Fruit fly (Drosophila melanogaster) Kc167 (cell line): ENCODE results near the gene CG18745.

Experiments
- Myc ChIP-seq: fragments of >200 bp; optimal IDR thresholded peaks from 2 replicates; lab custom pipeline; 2017; ENCODE audit warnings: missing external identifiers
- Sin3A ChIP-seq: fragments of >200 bp; optimal IDR thresholded peaks from 2 replicates; lab custom pipeline; 2018; ENCODE audit warnings: missing external identifiers
- h ChIP-seq: fragments of >200 bp; optimal IDR thresholded peaks from 3 replicates; lab custom pipeline; 2018; ENCODE audit warnings: missing external identifiers
- insv ChIP-seq: fragments of >200 bp; optimal IDR thresholded peaks from 3 replicates; lab custom pipeline; 2018; ENCODE audit warnings: missing external identifiers
- psq ChIP-seq: fragments of >200 bp; optimal IDR thresholded peaks from 2 replicates; lab custom pipeline; 2017; ENCODE audit warnings: missing external identifiers
- ttk ChIP-seq: sonication (Bioruptor generic); optimal IDR thresholded peaks from 2 replicates; lab custom pipeline; 2017; ENCODE audit warnings: missing external identifiers

CG18745 gene

DNA sequence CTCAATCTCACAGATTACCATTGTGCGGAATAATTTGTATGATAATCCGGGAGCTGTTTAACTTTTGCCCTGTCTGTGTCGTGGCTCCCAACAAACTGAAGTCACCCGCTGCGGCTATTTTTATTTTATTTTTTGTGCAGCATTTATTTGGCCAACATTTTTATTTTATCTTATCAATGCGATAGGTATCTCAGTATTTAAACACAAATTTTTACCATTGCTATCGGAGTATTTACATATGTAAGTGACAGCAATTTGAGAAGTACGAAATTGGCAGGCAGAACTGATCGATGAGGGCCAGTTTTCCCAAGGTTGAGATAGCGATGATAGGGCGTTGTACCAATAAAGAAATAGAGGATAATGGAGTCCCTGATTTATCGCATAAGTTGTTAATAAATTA is 4.2 kb upstream of the CG18745 start, which contains the start of gene CG18746:
TSS of gene CG18746 (minus strand) at position 101 of the 400 bp plus-strand sequence.
- TF ChIP-seq Myc (lab: Kevin White, UChicago) (no peak), psq (lab: Kevin White, UChicago) (no peak), Sin3A (lab: Kevin White, UChicago) (no peak), h (lab: Kevin White, UChicago) (no peak)

DNA sequence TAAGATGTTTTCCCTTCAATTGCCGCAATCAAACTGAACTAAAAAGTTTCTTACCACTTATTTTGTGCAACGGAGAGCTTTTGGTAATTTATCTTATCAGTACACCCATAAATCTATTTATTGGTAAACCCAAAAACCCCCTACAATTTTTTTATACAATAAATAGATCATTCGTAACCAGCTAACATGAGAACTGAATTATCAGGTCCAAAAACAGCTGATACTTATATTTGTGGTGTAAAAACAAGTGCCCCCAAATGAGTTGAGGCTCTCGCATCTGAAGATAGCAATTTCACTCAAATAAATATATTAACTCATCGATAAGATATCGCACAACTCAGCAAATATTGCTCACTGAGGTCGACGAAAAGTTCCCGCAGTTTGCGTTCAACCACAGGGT is 2.0 kb upstream of the CG18745 start, which contains the start of gene CG18748:
TSS of gene CG18748 (minus strand) at position 25 of the 400 bp plus-strand sequence.
- TF ChIP-seq Sin3A (lab: Kevin White, UChicago) (no peak), psq (lab: Kevin White, UChicago) (no peak), h (lab: Kevin White, UChicago) (no peak), Myc (lab: Kevin White, UChicago) (no peak), ttk (lab: Kevin White, UChicago) (no peak)

DNA sequence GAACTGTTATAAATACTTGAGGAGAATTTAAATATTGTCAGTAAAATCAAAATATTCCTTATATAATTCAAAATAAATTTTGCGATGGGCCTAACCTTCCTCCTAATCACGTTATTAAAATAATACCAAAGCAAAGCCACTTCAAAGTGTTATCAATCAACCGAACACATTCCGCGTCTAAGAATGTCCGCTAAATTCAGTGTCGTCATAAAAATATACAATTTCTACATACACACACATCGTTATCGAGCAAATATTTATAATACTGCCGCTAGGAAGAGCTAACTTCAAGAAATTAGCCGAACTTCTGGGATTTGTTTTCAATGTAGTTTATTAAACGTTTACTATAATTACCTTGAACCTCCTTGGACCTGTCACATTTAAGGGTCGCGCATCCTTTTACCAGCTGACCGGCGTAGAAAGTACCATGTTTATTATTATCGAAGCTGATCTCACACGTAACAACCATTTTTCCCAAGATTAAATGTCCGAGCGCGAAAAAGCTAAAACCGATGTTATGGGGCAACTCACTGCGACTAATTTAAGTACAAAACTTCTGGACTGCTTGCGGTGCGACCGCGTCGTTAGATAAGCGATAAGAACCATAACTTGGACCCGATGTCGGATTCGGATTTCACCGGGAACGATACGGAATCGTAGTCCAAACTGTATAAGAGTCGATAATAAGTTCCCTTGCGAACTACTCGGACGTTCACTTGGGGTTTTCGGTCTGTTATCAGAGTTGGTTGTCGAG is 2.8 kb downstream of the CG18745 start, which contains the start of gene CG18747:
TSS of gene CG18747 (minus strand) at position 514 of the 754 bp plus-strand sequence.
- TF ChIP-seq Myc (lab: Kevin White, UChicago) (no peak), ttk (lab: Kevin White, UChicago) (no peak), insv (lab: Kevin White, UChicago) (no peak), Sin3A (lab: Kevin White, UChicago) (no peak), h (lab: Kevin White, UChicago) (no peak), psq (lab: Kevin White, UChicago) (no peak)

DNA sequence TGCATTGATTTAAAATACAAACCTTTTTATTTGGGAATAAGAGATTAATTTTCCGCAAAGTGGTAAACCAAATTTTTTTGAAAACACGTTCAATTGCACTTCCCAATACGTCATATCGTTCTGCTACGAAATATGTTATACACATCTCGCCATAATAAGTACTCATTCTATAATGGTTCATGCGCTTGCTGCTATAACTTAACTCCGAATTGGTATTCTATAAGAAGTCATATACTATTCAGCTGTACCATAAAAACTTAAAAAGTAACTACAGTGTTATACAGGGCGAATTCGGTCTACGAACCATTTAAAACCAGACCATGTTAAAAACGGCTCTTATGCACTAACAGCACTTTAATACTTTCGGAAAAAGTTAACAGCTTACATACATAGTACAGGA is 6.3 kb downstream of the CG18745 start:
- TF ChIP-seq ttk (lab: Kevin White, UChicago) (no peak), psq (lab: Kevin White, UChicago) (no peak), Sin3A (lab: Kevin White, UChicago) (no peak), h (lab: Kevin White, UChicago) (no peak), Myc (lab: Kevin White, UChicago) (no peak), insv (lab: Kevin White, UChicago) (no peak)

DNA sequence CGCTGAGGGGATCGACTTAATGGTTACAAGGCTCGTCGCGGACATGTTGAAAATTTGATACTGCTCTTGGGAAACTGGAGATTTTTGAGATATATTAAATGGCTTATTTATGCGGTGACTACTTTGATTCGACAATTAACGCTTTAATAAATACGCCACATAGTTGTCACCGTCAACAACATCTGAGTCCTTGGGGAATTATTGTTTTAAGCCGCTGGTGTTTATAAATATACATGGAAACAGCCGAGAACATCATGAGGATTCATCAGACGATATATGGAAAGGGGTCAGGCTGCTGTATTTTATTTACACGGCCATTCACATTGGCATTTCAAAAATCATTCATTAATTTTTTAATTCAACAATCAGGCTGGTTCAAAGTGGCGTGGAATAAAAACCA is 14.3 kb downstream of the CG18745 start, which contains the start of gene CG11286:
TSS of gene CG11286 (minus strand) at position 101 of the 400 bp plus-strand sequence.
- TF ChIP-seq Sin3A (lab: Kevin White, UChicago) (no peak), Myc (lab: Kevin White, UChicago) (no peak), ttk (lab: Kevin White, UChicago) (no peak), insv (lab: Kevin White, UChicago) (no peak), psq (lab: Kevin White, UChicago) (no peak), h (lab: Kevin White, UChicago) (no peak)

DNA sequence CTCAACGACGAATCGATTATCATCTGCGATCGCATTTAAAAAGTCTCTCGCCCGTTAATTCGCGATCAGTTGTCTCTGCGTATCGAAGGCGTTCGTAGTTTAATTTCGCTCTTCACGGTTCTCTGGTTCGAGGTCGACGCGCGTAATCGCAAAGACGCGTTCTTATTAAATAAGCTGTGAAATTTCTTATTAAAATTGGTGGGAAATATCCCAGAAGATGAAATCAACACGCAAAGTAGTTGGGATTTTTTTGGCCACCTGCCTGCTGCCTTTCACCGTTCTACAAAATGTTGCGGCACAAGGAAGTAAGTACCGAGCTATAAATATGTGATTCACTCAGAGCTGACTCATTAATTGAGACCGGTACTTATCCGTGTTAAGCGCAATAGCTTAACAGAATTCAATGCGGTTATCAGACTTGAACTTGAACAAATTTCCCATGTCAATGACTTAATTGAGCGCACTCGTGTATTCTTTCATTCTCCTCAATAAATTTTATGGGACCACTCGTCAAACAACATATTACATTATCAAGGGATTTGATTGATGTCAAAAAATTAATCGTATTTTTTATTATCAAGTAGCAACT is 24.9 kb downstream of the CG18745 start:
- TF ChIP-seq Myc (lab: Kevin White, UChicago) (no peak), ttk (lab: Kevin White, UChicago) (no peak), insv (lab: Kevin White, UChicago) (no peak), Sin3A (lab: Kevin White, UChicago) (no peak), psq (lab: Kevin White, UChicago) (no peak), h (lab: Kevin White, UChicago) (no peak)

DNA sequence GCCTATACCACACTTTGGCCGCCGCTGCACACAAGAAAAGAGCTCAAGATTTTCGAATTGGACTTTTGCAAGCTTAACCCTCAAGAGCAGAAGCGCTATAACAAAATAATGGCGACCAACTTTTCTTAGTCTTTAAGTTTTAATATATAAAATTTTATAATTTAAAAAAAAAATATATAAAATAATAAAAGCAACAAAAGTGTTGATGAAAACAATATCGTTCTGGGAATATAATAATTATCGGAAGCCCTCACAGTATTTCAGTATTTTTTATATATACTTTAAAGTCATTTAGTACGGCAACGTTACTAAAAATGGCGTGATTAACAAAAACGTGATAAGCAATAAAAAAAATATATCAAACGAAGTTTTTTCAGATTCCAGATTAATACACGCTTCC is 26.4 kb downstream of the CG18745 start, which contains the start of gene Sp7:
TSS of gene Sp7 (plus strand) at position 301 of the 400 bp plus-strand sequence.
- TF ChIP-seq Sin3A (lab: Kevin White, UChicago) = no peak
- no peak for TF ChIP-seq Myc (lab: Kevin White, UChicago)

DNA sequence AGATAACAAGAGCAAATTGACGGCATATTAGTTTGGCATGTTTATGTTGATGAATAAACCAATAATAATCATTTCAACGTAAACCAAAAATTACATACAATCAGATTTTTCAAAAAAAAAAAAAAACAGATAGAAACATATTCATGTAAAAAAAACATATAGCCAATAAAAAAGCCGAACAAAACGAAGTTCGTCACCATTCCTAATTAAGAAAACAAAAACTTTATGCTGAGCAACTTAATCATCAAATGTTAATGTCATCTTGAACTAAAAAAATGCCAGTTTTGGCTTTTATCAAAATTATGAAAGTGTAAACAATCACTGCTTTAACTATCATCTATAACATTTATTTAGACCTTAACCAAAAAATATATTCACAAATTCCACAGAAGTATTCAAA is 28.1 kb downstream of the CG18745 start, which contains the start of gene CG10919:
TSS of gene CG10919 (plus strand) at position 301 of the 400 bp plus-strand sequence.
- no peak for TF ChIP-seq insv (lab: Kevin White, UChicago)
- no peak for TF ChIP-seq ttk (lab: Kevin White, UChicago)
- no peak for TF ChIP-seq h (lab: Kevin White, UChicago)
- TF ChIP-seq Myc (lab: Kevin White, UChicago) = no peak
- TF ChIP-seq Sin3A (lab: Kevin White, UChicago) = no peak
- no peak for TF ChIP-seq psq (lab: Kevin White, UChicago)

DNA sequence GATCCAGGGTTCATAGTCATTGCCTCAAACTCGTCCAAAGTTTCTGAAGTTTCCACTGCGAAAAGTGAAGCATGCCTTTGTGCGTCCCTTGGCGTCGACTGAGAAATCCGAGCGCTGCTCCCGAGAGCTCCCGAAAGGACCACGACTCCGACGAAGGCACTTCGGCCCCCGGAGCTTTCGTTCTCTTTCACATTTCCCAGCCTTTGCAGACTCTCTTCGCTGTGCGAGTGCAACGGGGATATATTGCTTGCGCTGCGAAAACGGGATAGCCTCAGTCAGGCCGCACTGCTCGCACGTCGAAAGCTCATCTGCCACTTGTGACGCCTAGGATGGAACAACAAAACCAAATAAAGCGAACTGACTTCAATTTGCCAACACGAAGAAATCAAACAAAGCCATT is 32.4 kb downstream of the CG18745 start:
- TF ChIP-seq Sin3A (lab: Kevin White, UChicago) (no peak), ttk (lab: Kevin White, UChicago) (no peak), h (lab: Kevin White, UChicago) (no peak), psq (lab: Kevin White, UChicago) (no peak), Myc (lab: Kevin White, UChicago) (no peak), insv (lab: Kevin White, UChicago) (no peak)

DNA sequence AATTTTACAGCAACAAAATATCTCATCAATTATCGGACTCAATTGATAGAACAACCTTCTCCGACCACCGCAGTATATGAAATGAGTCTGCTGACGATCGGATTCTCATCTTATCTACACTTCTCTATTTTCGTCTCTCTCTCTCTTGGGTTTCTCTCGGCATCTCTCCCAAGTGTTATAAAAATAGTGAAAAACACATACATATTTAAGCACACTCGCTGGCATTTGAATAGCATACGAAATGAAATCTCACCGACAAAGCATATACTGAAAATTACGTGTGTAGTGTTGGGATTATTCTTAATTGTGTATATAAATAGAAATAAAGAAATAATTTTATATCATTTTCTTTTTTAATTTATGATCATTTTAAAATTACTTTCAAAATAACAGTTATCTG is 35.9 kb downstream of the CG18745 start, which contains the start of gene pyd3:
TSS of gene pyd3 (minus strand) at position 87 of the 400 bp plus-strand sequence.
- no peak for TF ChIP-seq psq (lab: Kevin White, UChicago)
- TF ChIP-seq Sin3A (lab: Kevin White, UChicago) = no peak
- TF ChIP-seq insv (lab: Kevin White, UChicago) = no peak
- TF ChIP-seq Myc (lab: Kevin White, UChicago) = no peak

DNA sequence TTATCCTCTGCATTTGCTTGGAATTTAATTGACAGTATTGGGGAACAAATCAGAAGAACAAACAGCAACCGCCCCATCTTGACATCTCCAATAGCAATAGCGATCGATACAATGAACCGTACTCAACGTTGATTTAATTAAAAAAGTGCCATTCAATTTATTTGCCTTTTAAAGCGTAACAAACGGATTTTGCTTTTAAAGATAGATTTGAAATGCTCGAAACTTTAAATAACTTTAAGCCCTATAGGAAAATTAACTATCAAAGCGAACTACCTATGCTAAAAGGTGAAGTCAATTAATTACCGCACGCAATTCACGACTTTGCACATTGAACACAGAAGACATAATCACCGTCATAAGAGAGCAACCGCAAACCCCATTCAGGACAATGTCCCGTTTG is 46.5 kb downstream of the CG18745 start, which contains the start of gene CG43254:
TSS of gene CG43254 (minus strand) at position 101 of the 400 bp plus-strand sequence.
- TF ChIP-seq ttk (lab: Kevin White, UChicago) = no peak
- TF ChIP-seq h (lab: Kevin White, UChicago) = no peak
- no peak for TF ChIP-seq Sin3A (lab: Kevin White, UChicago)
- TF ChIP-seq insv (lab: Kevin White, UChicago) = no peak
- TF ChIP-seq psq (lab: Kevin White, UChicago) = no peak
- no peak for TF ChIP-seq Myc (lab: Kevin White, UChicago)
